Worm (Caenorhabditis elegans) whole organism, midembryonic: ENCODE measurements around the gene drp-1.

Experiments
- T22C8.4 ChIP-seq: fragments of 200-800 bp; sonication (Bioruptor generic); IDR thresholded peaks from 2 replicates; pipeline ENCODE4 v1.3.6; 2022; ENCODE audit warnings: missing genetic modification characterization, missing compliant biosample characterization
- cog-1 ChIP-seq: sonication (generic microtip); optimal IDR thresholded peaks from 2 replicates; lab custom pipeline; 2016; ENCODE audit warnings: missing genetic modification characterization, missing compliant biosample characterization
- flt-1 ChIP-seq: fragments of 200-800 bp; sonication (Bioruptor generic); IDR thresholded peaks from 2 replicates; pipeline ENCODE4 v1.3.6; 2022; ENCODE audit warnings: missing genetic modification characterization, missing compliant biosample characterization
- klf-2 ChIP-seq: fragments of 200-800 bp; sonication (Bioruptor generic); conservative IDR thresholded peaks from 2 replicates; pipeline ENCODE4 v1.3.6; 2022; ENCODE audit warnings: missing genetic modification reagents, missing genetic modification characterization, missing compliant biosample characterization
- med-1 ChIP-seq: sonication (generic microtip); optimal IDR thresholded peaks from 2 replicates; lab custom pipeline; 2017; ENCODE audit warnings: missing genetic modification characterization, mild to moderate bottlenecking, missing compliant biosample characterization, antibody characterized with exemption, missing genetic modification reagents; ENCODE audit not compliant: insufficient read depth
- ref-1 ChIP-seq: fragments of 200-800 bp; sonication (Bioruptor generic); conservative IDR thresholded peaks from 2 replicates; pipeline ENCODE4 v1.3.6; 2022; ENCODE audit warnings: missing genetic modification reagents, missing genetic modification characterization, missing compliant biosample characterization
- tab-1 ChIP-seq: fragments of 200-800 bp; sonication (Bioruptor generic); IDR thresholded peaks from 2 replicates; pipeline ENCODE4 v1.3.6; 2022; ENCODE audit warnings: missing genetic modification characterization, missing compliant biosample characterization
- ztf-23 ChIP-seq: fragments of 200-800 bp; sonication (Bioruptor generic); IDR thresholded peaks from 2 replicates; pipeline ENCODE4 v1.3.6; 2022; ENCODE audit warnings: missing genetic modification reagents, missing genetic modification characterization, missing compliant biosample characterization
- ztf-29 ChIP-seq: fragments of 200-800 bp; sonication (Bioruptor generic); IDR thresholded peaks from 2 replicates; pipeline ENCODE4 v1.3.6; 2022; ENCODE audit warnings: missing genetic modification reagents, missing genetic modification characterization, missing compliant biosample characterization

Gene drp-1

DNA sequence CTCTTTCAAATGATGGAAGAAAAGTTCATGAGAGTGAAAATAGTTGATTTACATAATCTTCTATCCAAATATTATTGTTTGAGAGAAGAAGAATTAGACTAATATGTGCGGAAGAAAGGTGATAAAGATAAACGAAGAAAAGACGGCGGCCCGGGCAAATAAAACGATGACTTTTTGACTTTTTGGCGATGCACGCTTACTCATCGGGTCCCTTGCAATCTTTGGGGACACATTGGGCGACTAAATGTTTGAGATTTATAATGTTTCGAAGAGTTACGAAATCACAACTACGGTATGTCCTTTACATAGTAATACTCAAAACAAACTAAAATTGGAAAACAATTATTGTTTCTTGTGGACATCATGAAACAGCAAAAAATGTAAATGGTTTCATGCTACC is 23.5 kb upstream of the drp-1 start:
- TF ChIP-seq ztf-23 (GFP tag; lab: Robert Waterston, UW) (no peak), klf-2 (no peak), flt-1 (GFP tag; lab: Robert Waterston, UW) (no peak), med-1 (GFP tag; lab: Kevin White, UChicago) (no peak), cog-1 (tag; lab: Kevin White, UChicago) (no peak), ztf-29 (GFP tag; lab: Robert Waterston, UW) (no peak), T22C8.4 (GFP tag; lab: Robert Waterston, UW) (no peak), tab-1 (no peak), ref-1 (no peak)

DNA sequence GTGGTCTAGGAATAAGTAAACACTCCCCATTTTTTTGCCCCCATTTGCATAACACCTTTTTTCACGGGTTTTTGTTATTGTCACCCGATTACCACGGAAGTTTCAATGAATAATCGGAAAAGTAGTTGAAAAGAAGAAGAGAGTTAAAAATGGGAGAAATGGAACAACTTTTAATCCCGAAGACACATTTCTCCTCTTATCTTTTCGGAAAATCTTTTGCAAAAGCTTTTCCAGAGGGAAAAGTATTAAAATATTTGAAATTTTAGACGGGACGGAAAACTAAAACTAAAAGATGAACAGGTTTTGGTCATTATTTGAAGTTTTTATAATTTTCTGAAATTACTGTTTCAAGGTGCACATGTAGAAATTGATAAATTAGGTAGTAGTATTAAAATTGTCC is 19.2 kb upstream of the drp-1 start:
- TF ChIP-seq med-1 (GFP tag; lab: Kevin White, UChicago) (no peak), cog-1 (tag; lab: Kevin White, UChicago) (no peak), ztf-29 (GFP tag; lab: Robert Waterston, UW) (no peak), ztf-23 (GFP tag; lab: Robert Waterston, UW) (no peak), tab-1 (no peak), klf-2 (no peak), flt-1 (GFP tag; lab: Robert Waterston, UW) (no peak), T22C8.4 (GFP tag; lab: Robert Waterston, UW) (no peak)

DNA sequence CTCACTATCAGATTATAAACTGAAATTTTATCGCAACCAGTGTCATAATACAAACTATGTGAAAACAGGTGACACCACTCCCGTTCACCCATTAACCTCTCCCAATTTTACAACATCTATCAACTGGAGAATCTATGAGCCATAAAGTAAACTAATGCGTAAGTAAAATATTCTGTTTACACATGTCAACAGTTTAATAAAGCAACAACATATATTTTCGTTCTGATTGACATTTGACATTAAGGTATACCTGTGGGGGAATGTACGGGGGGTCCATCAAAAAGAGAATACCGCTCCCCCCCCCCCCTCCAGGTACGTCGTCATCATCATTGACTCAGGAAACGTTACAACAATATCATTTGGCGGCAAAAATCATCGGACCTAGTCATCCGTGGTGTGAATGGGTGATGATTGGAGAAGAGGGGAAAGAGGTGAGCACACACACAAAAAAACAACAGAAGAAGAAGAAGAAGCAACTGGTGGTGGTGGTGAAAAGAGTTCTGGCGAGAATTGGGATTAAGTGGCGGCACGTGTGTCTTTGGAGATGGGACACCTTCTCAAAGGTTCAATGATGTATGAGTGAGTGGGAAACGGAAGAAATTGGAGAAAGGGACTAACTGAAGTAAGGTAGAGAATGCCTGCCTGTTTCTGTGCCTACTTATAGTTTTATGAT is 11.4 kb upstream of the drp-1 start:
- TF ChIP-seq med-1 (GFP tag; lab: Kevin White, UChicago), result no peak
- TF ChIP-seq ztf-23 (GFP tag; lab: Robert Waterston, UW), result no peak
- peak; percentile 45 for TF ChIP-seq cog-1 (tag; lab: Kevin White, UChicago)
- no peak for TF ChIP-seq tab-1
- TF ChIP-seq klf-2, result 0 out of 2 replicates have a peak, but pooled peaks have one; percentile 23
- no peak for TF ChIP-seq ztf-29 (GFP tag; lab: Robert Waterston, UW)
- TF ChIP-seq flt-1 (GFP tag; lab: Robert Waterston, UW), result no peak
- no peak for TF ChIP-seq T22C8.4 (GFP tag; lab: Robert Waterston, UW)
- TF ChIP-seq ref-1, result no peak

DNA sequence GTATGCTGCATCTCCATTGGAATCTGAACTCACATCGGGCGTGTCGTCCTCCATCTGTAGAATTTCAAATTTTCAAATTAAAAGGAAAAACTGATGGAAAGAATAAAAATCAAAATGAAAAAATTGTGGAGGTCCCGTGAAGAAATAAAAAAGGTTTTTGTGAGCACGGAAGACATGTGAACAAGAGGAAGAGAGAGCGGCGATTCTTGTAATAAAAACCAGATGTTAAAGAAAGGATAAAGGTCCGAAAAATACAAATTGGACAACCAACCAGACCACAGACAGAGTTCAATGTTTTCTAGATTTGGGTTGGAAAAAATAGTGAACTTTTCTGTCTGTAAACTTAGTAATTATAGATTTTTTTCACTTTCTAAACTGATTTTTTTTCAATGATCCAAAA is 10.0 kb upstream of the drp-1 start, which contains the start of gene unc-5:
Gene unc-5 (minus strand): TSS at position 54 of the 400 bp plus-strand sequence.
- TF ChIP-seq ztf-29 (GFP tag; lab: Robert Waterston, UW) (no peak), tab-1 (no peak), flt-1 (GFP tag; lab: Robert Waterston, UW) (no peak), klf-2 (no peak), ztf-23 (GFP tag; lab: Robert Waterston, UW) (no peak), T22C8.4 (GFP tag; lab: Robert Waterston, UW) (no peak), ref-1 (no peak), med-1 (GFP tag; lab: Kevin White, UChicago) (no peak), cog-1 (tag; lab: Kevin White, UChicago) (no peak)

DNA sequence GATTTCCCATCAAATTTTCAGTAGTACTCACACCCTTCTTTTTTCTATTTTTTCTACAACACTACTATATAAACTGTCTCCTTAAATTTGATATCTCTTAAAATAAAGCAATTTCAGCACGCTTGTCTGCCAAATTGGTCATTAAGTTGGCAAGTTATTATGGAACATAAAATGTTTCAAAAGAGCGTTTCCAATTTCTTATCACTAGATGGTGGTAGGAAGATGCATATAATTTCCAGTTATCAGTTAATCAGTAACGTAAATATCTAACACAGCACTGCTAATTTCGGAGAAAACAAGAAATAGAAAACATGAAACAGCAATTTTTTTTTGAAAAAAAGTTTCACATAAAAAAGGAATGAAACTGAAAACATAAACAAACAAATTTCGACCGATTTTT is 7.3 kb upstream of the drp-1 start:
- TF ChIP-seq tab-1 (no peak), ztf-23 (GFP tag; lab: Robert Waterston, UW) (no peak), cog-1 (tag; lab: Kevin White, UChicago) (no peak), ref-1 (no peak), T22C8.4 (GFP tag; lab: Robert Waterston, UW) (no peak), ztf-29 (GFP tag; lab: Robert Waterston, UW) (no peak), flt-1 (GFP tag; lab: Robert Waterston, UW) (no peak), klf-2 (no peak), med-1 (GFP tag; lab: Kevin White, UChicago) (no peak)

DNA sequence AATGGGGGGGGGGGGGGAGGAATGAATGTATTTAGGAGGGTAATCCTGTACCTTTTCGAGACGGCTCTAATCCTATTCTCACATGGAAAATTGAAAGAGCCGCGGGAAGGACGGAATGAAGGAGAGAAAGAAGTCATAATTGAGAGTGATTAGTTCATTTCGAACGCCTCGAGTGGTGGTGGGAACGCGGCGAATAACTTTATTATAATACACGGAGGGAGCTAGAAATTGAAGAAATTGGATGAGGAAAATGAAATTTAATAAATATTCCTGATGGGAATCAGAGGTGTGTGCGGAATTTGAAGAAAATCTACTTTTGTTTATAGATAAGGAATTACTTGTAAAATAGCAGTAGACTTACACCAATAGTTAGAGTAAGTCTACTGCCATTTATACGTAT is 4.7 kb upstream of the drp-1 start:
- TF ChIP-seq med-1 (GFP tag; lab: Kevin White, UChicago), result no peak
- TF ChIP-seq T22C8.4 (GFP tag; lab: Robert Waterston, UW), result no peak
- TF ChIP-seq ztf-29 (GFP tag; lab: Robert Waterston, UW), result no peak
- TF ChIP-seq flt-1 (GFP tag; lab: Robert Waterston, UW), result no peak
- TF ChIP-seq klf-2, result no peak
- no peak for TF ChIP-seq ref-1
- no peak for TF ChIP-seq tab-1
- no peak for TF ChIP-seq ztf-23 (GFP tag; lab: Robert Waterston, UW)
- TF ChIP-seq cog-1 (tag; lab: Kevin White, UChicago), result no peak

DNA sequence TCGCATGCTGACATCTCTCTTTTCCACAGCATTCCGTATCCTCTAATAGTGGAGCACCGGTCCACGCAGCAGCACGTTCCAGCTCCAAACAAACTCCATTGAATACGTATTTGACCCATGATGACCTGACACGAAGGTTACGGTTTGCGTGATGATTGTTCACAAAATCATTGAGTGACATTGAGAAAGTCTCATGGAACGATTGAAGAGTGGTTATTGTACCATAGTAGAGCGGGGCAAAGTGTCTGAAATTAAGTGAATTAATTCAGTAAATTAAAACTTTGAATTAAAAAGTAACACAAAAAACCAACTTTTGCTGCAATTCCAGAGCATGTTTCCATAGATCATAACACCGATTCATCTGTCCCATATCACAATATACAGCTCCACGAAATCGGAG is 3.7 kb upstream of the drp-1 start:
- no peak for TF ChIP-seq ztf-23 (GFP tag; lab: Robert Waterston, UW)
- TF ChIP-seq flt-1 (GFP tag; lab: Robert Waterston, UW), result no peak
- TF ChIP-seq med-1 (GFP tag; lab: Kevin White, UChicago), result no peak
- no peak for TF ChIP-seq tab-1
- no peak for TF ChIP-seq ztf-29 (GFP tag; lab: Robert Waterston, UW)
- no peak for TF ChIP-seq T22C8.4 (GFP tag; lab: Robert Waterston, UW)
- TF ChIP-seq klf-2, result no peak

DNA sequence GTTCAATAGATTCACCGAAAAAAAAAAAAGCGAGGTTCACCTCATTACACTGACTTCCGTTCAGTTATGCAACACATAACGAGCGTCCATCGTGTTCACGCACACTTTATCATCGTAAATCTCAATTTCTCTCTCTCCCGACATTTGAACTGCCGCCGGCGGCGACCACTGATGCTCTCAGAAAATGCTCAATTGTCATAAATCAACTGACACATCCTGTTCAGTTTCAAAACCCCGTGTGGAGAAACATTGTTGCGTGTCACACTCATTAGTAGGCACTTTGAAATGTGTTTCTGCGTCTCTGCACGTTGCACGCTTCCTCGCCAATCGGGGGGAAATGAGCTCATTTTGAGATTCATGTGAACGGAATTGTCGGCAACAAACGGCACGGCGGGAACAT is 2.5 kb upstream of the drp-1 start:
- no peak for TF ChIP-seq med-1 (GFP tag; lab: Kevin White, UChicago)
- no peak for TF ChIP-seq ztf-23 (GFP tag; lab: Robert Waterston, UW)
- no peak for TF ChIP-seq klf-2
- no peak for TF ChIP-seq flt-1 (GFP tag; lab: Robert Waterston, UW)
- no peak for TF ChIP-seq T22C8.4 (GFP tag; lab: Robert Waterston, UW)
- no peak for TF ChIP-seq tab-1
- TF ChIP-seq cog-1 (tag; lab: Kevin White, UChicago), result no peak
- TF ChIP-seq ref-1, result no peak
- TF ChIP-seq ztf-29 (GFP tag; lab: Robert Waterston, UW), result no peak

DNA sequence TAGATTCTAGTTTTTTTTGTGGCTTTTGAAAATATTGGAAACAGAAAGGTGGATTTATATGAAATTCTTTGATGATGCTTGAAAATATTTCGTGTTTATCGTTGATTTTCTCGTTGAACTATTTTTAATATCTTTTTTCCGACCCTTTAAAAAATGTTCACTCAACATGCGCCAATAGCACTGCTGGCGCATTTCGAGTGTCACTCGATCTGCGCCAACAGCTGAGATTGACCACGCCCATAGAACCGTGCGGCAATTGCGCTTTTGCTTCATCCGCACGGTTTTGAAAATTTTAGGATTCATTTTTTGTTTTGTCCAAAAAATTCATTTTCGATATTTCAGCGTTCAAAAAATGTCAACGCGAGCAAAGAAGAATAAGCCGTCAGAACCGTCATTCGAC is 3.0 kb downstream of the drp-1 start, which contains the start of gene tebp-2:
Gene tebp-2 (plus strand): TSS at position 343 of the 400 bp plus-strand sequence.
- no peak for TF ChIP-seq ztf-23 (GFP tag; lab: Robert Waterston, UW)
- TF ChIP-seq klf-2, result no peak
